Fruit fly (Drosophila melanogaster): ENCODE results near the gene CG18789.

CG18789 gene

DNA sequence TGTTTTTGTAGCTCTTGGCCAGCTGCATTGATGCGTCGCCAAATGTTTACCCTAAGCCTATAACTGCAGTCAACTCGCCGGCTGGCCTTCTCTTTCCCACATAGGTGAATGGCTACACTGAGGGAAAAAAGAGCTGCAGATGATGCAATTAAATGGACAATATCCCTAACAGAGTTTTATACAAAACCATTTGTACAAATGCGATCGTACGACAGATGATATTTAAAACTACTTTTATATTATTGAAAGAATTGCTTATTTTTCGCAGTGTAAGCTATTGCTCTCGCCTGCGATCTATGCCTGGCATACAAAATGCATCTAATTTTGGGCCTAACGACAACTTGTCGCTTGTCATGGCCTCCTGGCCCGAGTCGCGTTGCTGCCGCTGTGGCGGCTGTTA, 45.3 kb downstream of the CG18789 start (continued):
- 0 out of 3 replicates have a peak, but pooled peaks have one; percentile 19 for TF ChIP-seq so (GFP tag; IDR thresholded peaks at IDR 0.05)
- peak; percentile 50 for TF ChIP-seq org-1 (GFP tag; optimal IDR thresholded peaks at IDR 0.05)
- no peak for TF ChIP-seq CG7928 (GFP tag; optimal IDR thresholded peaks at IDR 0.05)
- TF ChIP-seq fd64A (GFP tag; optimal IDR thresholded peaks at IDR 0.05) = no peak
- no peak for TF ChIP-seq CG34376 (GFP tag; optimal IDR thresholded peaks at IDR 0.05)
- TF ChIP-seq nom (GFP tag; optimal IDR thresholded peaks at IDR 0.05) = no peak
- TF ChIP-seq Dip3 (GFP tag; optimal IDR thresholded peaks at IDR 0.05) = no peak
- TF ChIP-seq dpn (GFP tag; optimal IDR thresholded peaks at IDR 0.05) = peak; percentile 23 to 30
- TF ChIP-seq repo (GFP tag; optimal IDR thresholded peaks at IDR 0.05) = no peak
- peak; percentile 1 for TF ChIP-seq tx (GFP tag; optimal IDR thresholded peaks at IDR 0.05)
- no peak for TF ChIP-seq CG10431 (GFP tag; optimal IDR thresholded peaks at IDR 0.05)
- no peak for TF ChIP-seq CG2116 (GFP tag; optimal IDR thresholded peaks at IDR 0.05)
- TF ChIP-seq inv (GFP tag; IDR thresholded peaks at IDR 0.05; ENCODE audit: partially characterized antibody) = no peak
- TF ChIP-seq CG13424 (tag; optimal IDR thresholded peaks at IDR 0.05) = peak; percentile 49
- TF ChIP-seq Nf-YC (tag; optimal IDR thresholded peaks at IDR 0.05) = no peak
- TF ChIP-seq Meics (GFP tag; optimal IDR thresholded peaks at IDR 0.05) = no peak
- TF ChIP-seq Adf1 (GFP tag; IDR thresholded peaks at IDR 0.05) = no peak
- no peak for TF ChIP-seq CG7556 (GFP tag; optimal IDR thresholded peaks at IDR 0.05)
- TF ChIP-seq Hand (GFP tag; optimal IDR thresholded peaks at IDR 0.05) = no peak
- TF ChIP-seq ATbp (GFP tag; optimal IDR thresholded peaks at IDR 0.05) = peak; percentile 37
- TF ChIP-seq CG5245 (GFP tag; optimal IDR thresholded peaks at IDR 0.05) = peak; percentile 2
- no peak for TF ChIP-seq CG7786 (GFP tag; optimal IDR thresholded peaks at IDR 0.05)
- TF ChIP-seq shn (GFP tag; optimal IDR thresholded peaks at IDR 0.05) = no peak
- no peak for TF ChIP-seq CG8359 (GFP tag; optimal IDR thresholded peaks at IDR 0.05; ENCODE audit: borderline replicate concordance)
- peak; percentile 37 for TF ChIP-seq oc (tag; optimal IDR thresholded peaks at IDR 0.05)
- TF ChIP-seq CG4730 (GFP tag; IDR thresholded peaks at IDR 0.05) = no peak
- TF ChIP-seq twi (tag; optimal IDR thresholded peaks at IDR 0.05) = no peak
- TF ChIP-seq CG10959 (GFP tag; IDR thresholded peaks at IDR 0.05) = peak; percentile 62
- peak; percentile 22 for TF ChIP-seq CG2678 (tag; optimal IDR thresholded peaks at IDR 0.05)
- peak; percentile 8 for TF ChIP-seq CG4424 (GFP tag; optimal IDR thresholded peaks at IDR 0.05)
- TF ChIP-seq p53 (GFP tag; optimal IDR thresholded peaks at IDR 0.05) = no peak
- TF ChIP-seq CG13296 (GFP tag; optimal IDR thresholded peaks at IDR 0.05) = no peak
- TF ChIP-seq stwl (tag; optimal IDR thresholded peaks at IDR 0.05) = no peak
- TF ChIP-seq CG4820 (GFP tag; optimal IDR thresholded peaks at IDR 0.05) = peak; percentile 30
- TF ChIP-seq Hmx (GFP tag; optimal IDR thresholded peaks at IDR 0.05) = no peak
- peak; percentile 6 for TF ChIP-seq Max (GFP tag; optimal IDR thresholded peaks at IDR 0.05)
- TF ChIP-seq tll (GFP tag; optimal IDR thresholded peaks at IDR 0.05) = no peak
- no peak for TF ChIP-seq CG30020 (tag; optimal IDR thresholded peaks at IDR 0.05)
- TF ChIP-seq B-H1 (GFP tag; IDR thresholded peaks at IDR 0.05) = no peak
- no peak for TF ChIP-seq kay (GFP tag; optimal IDR thresholded peaks at IDR 0.05)
- no peak for TF ChIP-seq bcd (GFP tag; optimal IDR thresholded peaks at IDR 0.05)
- peak; percentile 41; the same call in 1 of the 3 replicates for TF ChIP-seq Optix (GFP tag; IDR thresholded peaks at IDR 0.05)
- TF ChIP-seq Hr78 (GFP tag; optimal IDR thresholded peaks at IDR 0.05) = no peak
- peak in 1 of 2 experiments; percentile 41 for TF ChIP-seq Hr51 (GFP tag; optimal IDR thresholded peaks at IDR 0.05)
- TF ChIP-seq Blimp-1 (GFP tag; optimal IDR thresholded peaks at IDR 0.05) = peak; percentile 36
- no peak for TF ChIP-seq Dref (GFP tag; IDR thresholded peaks at IDR 0.05)
- peak; percentile 22 for TF ChIP-seq fd102C (GFP tag; optimal IDR thresholded peaks at IDR 0.05)
- peak; percentile 45 for TF ChIP-seq slbo (GFP tag; IDR thresholded peaks at IDR 0.05)
- 0 out of 2 replicates have a peak, but pooled peaks have one; percentile 18 for TF ChIP-seq klu (GFP tag; IDR thresholded peaks at IDR 0.05)
- TF ChIP-seq H2.0 (GFP tag; IDR thresholded peaks at IDR 0.05) = peak; percentile 64
